Fruit fly (Drosophila melanogaster): ENCODE results near the gene CG12078.

DNA sequence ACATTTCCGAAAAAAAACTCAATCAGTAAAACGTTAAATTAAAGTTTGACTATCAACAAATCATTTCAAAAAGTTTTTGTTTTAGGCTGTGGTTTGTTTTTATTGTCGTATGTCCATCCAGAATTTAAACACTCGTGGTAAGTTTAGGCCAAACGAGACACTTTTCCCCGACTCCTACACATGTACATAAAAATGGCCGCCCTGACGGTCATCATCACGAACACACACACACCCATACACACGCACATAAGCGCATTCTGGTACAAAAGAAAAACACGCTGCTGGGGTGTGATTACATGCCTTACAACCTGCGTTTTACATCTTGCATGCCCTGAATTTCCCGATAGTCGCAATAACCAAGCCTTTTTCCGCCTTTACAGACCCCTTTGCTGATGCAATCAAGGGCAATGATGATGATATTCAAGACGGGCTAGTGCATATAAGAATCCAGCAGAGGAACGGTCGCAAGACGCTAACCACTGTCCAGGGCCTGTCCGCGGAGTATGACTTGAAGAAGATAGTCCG, 20.6 kb downstream of the CG12078 start:
- TF ChIP-seq CG12768 (GFP tag; optimal IDR thresholded peaks at IDR 0.05), result no peak
- TF ChIP-seq tj (GFP tag; optimal IDR thresholded peaks at IDR 0.05), result no peak
- no peak for TF ChIP-seq Hr96 (GFP tag; optimal IDR thresholded peaks at IDR 0.05)
- TF ChIP-seq ovo (GFP tag; optimal IDR thresholded peaks at IDR 0.05), result no peak
- TF ChIP-seq CG14711 (tag; optimal IDR thresholded peaks at IDR 0.05), result no peak
- no peak for TF ChIP-seq CG33017 (tag; optimal IDR thresholded peaks at IDR 0.05)
- TF ChIP-seq CG11617 (GFP tag; optimal IDR thresholded peaks at IDR 0.05), result no peak
- no peak for TF ChIP-seq Mnt (GFP tag; optimal IDR thresholded peaks at IDR 0.05)

Measured in whole organism, adult.